Fruit fly (Drosophila melanogaster): ENCODE data around the gene Mst87F.

Gene Mst87F

dm6 chr3R:13796071-13796470 lies 31.7 kb downstream of the Mst87F start (continued):
- TF ChIP-seq CG13894 (tag; optimal IDR thresholded peaks at IDR 0.05) (no peak), Usf (GFP tag; optimal IDR thresholded peaks at IDR 0.05) (no peak), CG8290 (GFP tag; optimal IDR thresholded peaks at IDR 0.05) (no peak), CG8290 (tag; optimal IDR thresholded peaks at IDR 0.05) (no peak), unc-4 (GFP tag; IDR thresholded peaks at IDR 0.05; ENCODE audit: partially characterized antibody) (no peak), CG6813 (GFP tag; optimal IDR thresholded peaks at IDR 0.05) (no peak), Lhr (GFP tag; optimal IDR thresholded peaks at IDR 0.05) (no peak), CG6175 (GFP tag; IDR thresholded peaks at IDR 0.05) (no peak), wdn (GFP tag; IDR thresholded peaks at IDR 0.05) (no peak), CG34224 (GFP tag; IDR thresholded peaks at IDR 0.05; ENCODE audit: partially characterized antibody) (no peak), Hand (GFP tag; optimal IDR thresholded peaks at IDR 0.05) (no peak), CG3847 (GFP tag; IDR thresholded peaks at IDR 0.05) (no peak), eyg (GFP tag; optimal IDR thresholded peaks at IDR 0.05) (no peak), ewg (GFP tag; optimal IDR thresholded peaks at IDR 0.05) (no peak), ttk (GFP tag; IDR thresholded peaks at IDR 0.05) (no peak), nerfin-1 (tag; optimal IDR thresholded peaks at IDR 0.05) (peak; percentile 30), Hmx (GFP tag; optimal IDR thresholded peaks at IDR 0.05) (no peak), cad (GFP tag; optimal IDR thresholded peaks at IDR 0.05) (no peak), CG15479 (GFP tag; optimal IDR thresholded peaks at IDR 0.05) (no peak), da (GFP tag; optimal IDR thresholded peaks at IDR 0.05) (no peak), CG33213 (GFP tag; optimal IDR thresholded peaks at IDR 0.05) (no peak), hbn (GFP tag; IDR thresholded peaks at IDR 0.05; ENCODE audit: partially characterized antibody) (no peak), dan (GFP tag; IDR thresholded peaks at IDR 0.05) (no peak), CG2116 (GFP tag; optimal IDR thresholded peaks at IDR 0.05) (no peak), Eip74EF (GFP tag; optimal IDR thresholded peaks at IDR 0.05) (no peak), tup (GFP tag; optimal IDR thresholded peaks at IDR 0.05) (no peak), cato (GFP tag; optimal IDR thresholded peaks at IDR 0.05; ENCODE audit: borderline replicate concordance) (no peak), CkIIα-i1 (GFP tag; IDR thresholded peaks at IDR 0.05) (no peak), Hr3 (GFP tag; optimal IDR thresholded peaks at IDR 0.05) (peak; percentile 13), row (GFP tag; IDR thresholded peaks at IDR 0.05) (peak; percentile 26; the same call in 1 of the 3 replicates), CG2199 (GFP tag; IDR thresholded peaks at IDR 0.05) (no peak), CrebB (tag; optimal IDR thresholded peaks at IDR 0.05) (no peak), CG12659 (GFP tag; optimal IDR thresholded peaks at IDR 0.05) (no peak), dysf (GFP tag; IDR thresholded peaks at IDR 0.05) (no peak), bsh (GFP tag; optimal IDR thresholded peaks at IDR 0.05) (peak in 1 of 2 experiments; percentile 85), cg (GFP tag; optimal IDR thresholded peaks at IDR 0.05) (no peak), crol (GFP tag; IDR thresholded peaks at IDR 0.05) (no peak), CG8924 (tag; optimal IDR thresholded peaks at IDR 0.05) (peak; percentile 34), gsb-n (tag; optimal IDR thresholded peaks at IDR 0.05) (peak; percentile 29), pros (GFP tag; optimal IDR thresholded peaks at IDR 0.05) (no peak), BEAF-32 (GFP tag; optimal IDR thresholded peaks at IDR 0.05) (no peak), mam (GFP tag; optimal IDR thresholded peaks at IDR 0.05) (no peak), klu (GFP tag; IDR thresholded peaks at IDR 0.05) (no peak), CG30431 (GFP tag; optimal IDR thresholded peaks at IDR 0.05) (no peak), Mrtf (GFP tag; IDR thresholded peaks at IDR 0.05) (no peak), Hr51 (GFP tag; optimal IDR thresholded peaks at IDR 0.05) (no peak), HLH3B (GFP tag; IDR thresholded peaks at IDR 0.05) (no peak), CG33557 (GFP tag; optimal IDR thresholded peaks at IDR 0.05) (peak; percentile 31), emc (GFP tag; optimal IDR thresholded peaks at IDR 0.05) (no peak), sob (GFP tag; IDR thresholded peaks at IDR 0.05) (no peak), CG42726 (GFP tag; IDR thresholded peaks at IDR 0.05; ENCODE audit: partially characterized antibody) (no peak)
